Fruit fly (Drosophila melanogaster): ENCODE measurements around the gene CG13919.
A peak's percentile ranks its signal among the peaks of the same experiment; 100 is the strongest.

Gene CG13919

DNA sequence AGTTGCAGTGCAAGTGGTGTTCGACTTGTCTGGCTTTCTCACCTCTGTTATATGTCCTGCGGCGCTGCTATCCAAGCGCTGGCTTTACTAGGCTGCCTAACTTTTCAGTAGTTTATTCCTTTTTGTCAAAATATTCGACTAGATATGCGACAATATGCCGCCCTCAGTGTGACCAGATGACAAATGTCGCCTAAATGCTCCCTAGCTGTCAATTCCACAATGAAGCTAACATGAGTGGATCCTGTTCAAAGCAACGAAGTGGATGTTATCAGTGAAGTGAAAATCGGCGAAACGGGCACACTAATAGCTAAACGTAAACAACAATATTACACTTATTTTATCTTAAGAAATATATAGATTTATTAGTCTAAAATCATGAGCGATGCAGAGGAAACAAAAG is 19.6 kb downstream of the CG13919 start, which contains the start of the genes Srrm234 and CG7974 (continued):
- TF ChIP-seq caup (GFP tag; optimal IDR thresholded peaks at IDR 0.05; ENCODE audit: severe bottlenecking) (no peak), CG30403 (GFP tag; optimal IDR thresholded peaks at IDR 0.05) (no peak), CG9797 (GFP tag; optimal IDR thresholded peaks at IDR 0.05) (peak; percentile 93), CG12942 (GFP tag; optimal IDR thresholded peaks at IDR 0.05) (no peak), yki (optimal IDR thresholded peaks at IDR 0.05) (no peak), CG8281 (tag; optimal IDR thresholded peaks at IDR 0.05) (no peak), Hey (tag; optimal IDR thresholded peaks at IDR 0.05) (no peak), ara (GFP tag; IDR thresholded peaks at IDR 0.05) (no peak), sqz (GFP tag; optimal IDR thresholded peaks at IDR 0.05) (no peak), CG15073 (GFP tag; optimal IDR thresholded peaks at IDR 0.05) (no peak), chn (GFP tag; optimal IDR thresholded peaks at IDR 0.05) (no peak), CG11085 (GFP tag; IDR thresholded peaks at IDR 0.05) (no peak), CG43689 (GFP tag; IDR thresholded peaks at IDR 0.05) (no peak), CG18764 (GFP tag; optimal IDR thresholded peaks at IDR 0.05) (no peak), nerfin-1 (tag; optimal IDR thresholded peaks at IDR 0.05) (no peak), CG14860 (GFP tag; IDR thresholded peaks at IDR 0.05; ENCODE audit: partially characterized antibody) (no peak), NC2β (GFP tag; optimal IDR thresholded peaks at IDR 0.05) (peak; percentile 14), CHES-1-like (GFP tag; optimal IDR thresholded peaks at IDR 0.05) (no peak), bab2 (GFP tag; optimal IDR thresholded peaks at IDR 0.05) (no peak), CG10462 (GFP tag; optimal IDR thresholded peaks at IDR 0.05) (no peak), D19B (GFP tag; optimal IDR thresholded peaks at IDR 0.05) (no peak), CG34376 (GFP tag; optimal IDR thresholded peaks at IDR 0.05) (no peak), gcm2 (GFP tag; optimal IDR thresholded peaks at IDR 0.05) (no peak), CTCF (GFP tag; optimal IDR thresholded peaks at IDR 0.05) (no peak), CG18619 (GFP tag; optimal IDR thresholded peaks at IDR 0.05) (no peak), Sin3A (optimal IDR thresholded peaks at IDR 0.05) (peak; percentile 50), btn (GFP tag; optimal IDR thresholded peaks at IDR 0.05) (no peak), disco-r (GFP tag; optimal IDR thresholded peaks at IDR 0.05) (no peak), CG8765 (GFP tag; IDR thresholded peaks at IDR 0.05) (no peak), CG2199 (GFP tag; IDR thresholded peaks at IDR 0.05) (no peak), jigr1 (GFP tag; IDR thresholded peaks at IDR 0.05) (no peak), Meics (GFP tag; optimal IDR thresholded peaks at IDR 0.05) (no peak), CG8089 (GFP tag; optimal IDR thresholded peaks at IDR 0.05) (no peak), ken (GFP tag; IDR thresholded peaks at IDR 0.05) (no peak), tup (GFP tag; optimal IDR thresholded peaks at IDR 0.05) (no peak), CG30431 (GFP tag; optimal IDR thresholded peaks at IDR 0.05) (no peak), CG10565 (GFP tag; optimal IDR thresholded peaks at IDR 0.05) (no peak), kni (GFP tag; optimal IDR thresholded peaks at IDR 0.05) (no peak), CG10321 (GFP tag; IDR thresholded peaks at IDR 0.05) (no peak), esg (GFP tag; conservative IDR thresholded peaks at IDR 0.05) (no peak), corto (GFP tag; optimal IDR thresholded peaks at IDR 0.05) (no peak), fd102C (GFP tag; optimal IDR thresholded peaks at IDR 0.05) (no peak), CG2712 (tag; optimal IDR thresholded peaks at IDR 0.05) (no peak), CG3838 (GFP tag; optimal IDR thresholded peaks at IDR 0.05) (no peak), pum (GFP tag; optimal IDR thresholded peaks at IDR 0.05) (no peak), zen2 (GFP tag; IDR thresholded peaks at IDR 0.05; ENCODE audit: partially characterized antibody) (no peak)
